Fruit fly (Drosophila melanogaster) whole organism, embryonic: ENCODE measurements around the gene CG13029.

Experiments used
- Atf6 ChIP-seq: fragments of 200-800 bp; sonication (Bioruptor generic); IDR thresholded peaks from 2 replicates; pipeline ENCODE4 v1.3.6; 2022; ENCODE audit warnings: missing biosample characterization, missing genetic modification characterization
- Bteb2 ChIP-seq: fragments of 200-800 bp; sonication (Bioruptor generic); optimal IDR thresholded peaks from 2 replicates; lab custom pipeline; 2016; ENCODE audit warnings: missing biosample characterization, missing genetic modification characterization
- CG12155 ChIP-seq: fragments of 200-800 bp; sonication (Bioruptor generic); optimal IDR thresholded peaks from 3 replicates; lab custom pipeline; 2016; ENCODE audit warnings: missing biosample characterization, missing genetic modification characterization
- CG1233 ChIP-seq: fragments of 200-800 bp; sonication (Bioruptor generic); optimal IDR thresholded peaks from 4 replicates; lab custom pipeline; 2018; ENCODE audit warnings: missing biosample characterization, mild to moderate bottlenecking, missing genetic modification characterization
- CG15601 ChIP-seq: fragments of 200-800 bp; sonication (Bioruptor generic); optimal IDR thresholded peaks from 3 replicates; lab custom pipeline; 2019; ENCODE audit warnings: missing biosample characterization, mild to moderate bottlenecking, missing genetic modification characterization, moderate library complexity
- CG1602 ChIP-seq: fragments of 200-800 bp; sonication (Bioruptor generic); optimal IDR thresholded peaks from 3 replicates; lab custom pipeline; 2016; ENCODE audit warnings: missing biosample characterization, missing genetic modification characterization
- CG1603 ChIP-seq: fragments of 200-800 bp; sonication (Bioruptor generic); optimal IDR thresholded peaks from 2 replicates; lab custom pipeline; 2019; ENCODE audit warnings: missing biosample characterization, mild to moderate bottlenecking, missing genetic modification characterization, moderate library complexity
- CG16863 ChIP-seq: fragments of 200-800 bp; sonication (Bioruptor generic); optimal IDR thresholded peaks from 3 replicates; lab custom pipeline; 2016; ENCODE audit warnings: missing biosample characterization, missing genetic modification characterization
- CG17359 ChIP-seq: fragments of 200-800 bp; sonication (Bioruptor generic); optimal IDR thresholded peaks from 3 replicates; lab custom pipeline; 2018; ENCODE audit warnings: missing biosample characterization, mild to moderate bottlenecking, missing genetic modification characterization, moderate library complexity
- CG17385 ChIP-seq: fragments of 200-800 bp; sonication (Bioruptor generic); optimal IDR thresholded peaks from 3 replicates; lab custom pipeline; 2018; ENCODE audit warnings: missing biosample characterization, mild to moderate bottlenecking, missing genetic modification characterization
- CG2116 ChIP-seq: fragments of 200-800 bp; sonication (Bioruptor generic); optimal IDR thresholded peaks from 3 replicates; lab custom pipeline; 2018; ENCODE audit warnings: missing biosample characterization, mild to moderate bottlenecking, missing genetic modification characterization
- CG30403 ChIP-seq: fragments of 200-800 bp; sonication (Bioruptor generic); optimal IDR thresholded peaks from 3 replicates; lab custom pipeline; 2016; ENCODE audit warnings: missing biosample characterization, missing genetic modification characterization
- CG3065 ChIP-seq: fragments of 200-800 bp; sonication (Bioruptor generic); optimal IDR thresholded peaks from 2 replicates; lab custom pipeline; 2016; ENCODE audit warnings: missing biosample characterization, missing genetic modification characterization
- CG3847 ChIP-seq: fragments of 200-800 bp; sonication (Bioruptor generic); IDR thresholded peaks from 2 replicates; pipeline ENCODE4 v1.3.6; 2022; ENCODE audit warnings: missing biosample characterization, missing genetic modification characterization
- CG4707 ChIP-seq: fragments of 200-800 bp; sonication (Bioruptor generic); optimal IDR thresholded peaks from 2 replicates; lab custom pipeline; 2018; ENCODE audit warnings: missing biosample characterization, mild to moderate bottlenecking, missing genetic modification characterization, moderate library complexity
- CG5180 ChIP-seq: fragments of 200-800 bp; sonication (Bioruptor generic); optimal IDR thresholded peaks from 3 replicates; lab custom pipeline; 2017; ENCODE audit warnings: missing biosample characterization, missing genetic modification characterization, mild to moderate bottlenecking, moderate library complexity, missing genetic modification reagents
- CG5953 ChIP-seq: fragments of 200-800 bp; sonication (Bioruptor generic); IDR thresholded peaks from 2 replicates; pipeline ENCODE4 v1.3.6; 2022; ENCODE audit warnings: missing biosample characterization, missing genetic modification characterization
- CG6683 ChIP-seq: fragments of 200-800 bp; sonication (Bioruptor generic); optimal IDR thresholded peaks from 2 replicates; lab custom pipeline; 2017; ENCODE audit warnings: missing biosample characterization, mild to moderate bottlenecking, missing genetic modification characterization, missing genetic modification reagents
- CG8359 ChIP-seq: fragments of 200-800 bp; sonication (Bioruptor generic); optimal IDR thresholded peaks from 2 replicates; lab custom pipeline; 2017; ENCODE audit warnings: missing biosample characterization, mild to moderate bottlenecking, missing genetic modification characterization, borderline replicate concordance
- CG9437 ChIP-seq: fragments of 200-800 bp; sonication (Bioruptor generic); optimal IDR thresholded peaks from 2 replicates; lab custom pipeline; 2018; ENCODE audit warnings: missing biosample characterization, mild to moderate bottlenecking, missing genetic modification characterization
- CTCF ChIP-seq: fragments of 200-800 bp; sonication (Bioruptor generic); optimal IDR thresholded peaks from 2 replicates; lab custom pipeline; 2017; ENCODE audit warnings: missing biosample characterization, mild to moderate bottlenecking, missing genetic modification characterization, moderate library complexity
- Dip2 ChIP-seq: fragments of 200-800 bp; sonication (Bioruptor generic); IDR thresholded peaks from 2 replicates; pipeline ENCODE4 v1.3.6; 2022; ENCODE audit warnings: missing biosample characterization, missing genetic modification characterization
- Doc3 ChIP-seq: fragments of 200-800 bp; sonication (Bioruptor generic); IDR thresholded peaks from 3 replicates; pipeline ENCODE4 v1.3.6; 2022; ENCODE audit warnings: missing biosample characterization, missing genetic modification characterization; ENCODE audit not compliant: partially characterized antibody
- Jarid2 ChIP-seq: fragments of 200-800 bp; sonication (Bioruptor generic); optimal IDR thresholded peaks from 3 replicates; lab custom pipeline; 2017; ENCODE audit warnings: mild to moderate bottlenecking, missing biosample characterization, missing genetic modification reagents, missing genetic modification characterization
- Kr ChIP-seq: fragments of 200-800 bp; sonication (Bioruptor generic); optimal IDR thresholded peaks from 2 replicates; lab custom pipeline; 2017; ENCODE audit warnings: missing biosample characterization, mild to moderate bottlenecking, missing genetic modification characterization
- Max ChIP-seq: fragments of 200-800 bp; sonication (Bioruptor generic); optimal IDR thresholded peaks from 2 replicates; lab custom pipeline; 2016; ENCODE audit warnings: missing biosample characterization, mild to moderate bottlenecking, missing genetic modification characterization
- PHDP ChIP-seq: fragments of 200-800 bp; sonication (Bioruptor generic); optimal IDR thresholded peaks from 3 replicates; lab custom pipeline; 2018; ENCODE audit warnings: missing biosample characterization, mild to moderate bottlenecking, missing genetic modification characterization, moderate library complexity
- Sox100B ChIP-seq: fragments of 200-800 bp; sonication (Bioruptor generic); optimal IDR thresholded peaks from 3 replicates; lab custom pipeline; 2018; ENCODE audit warnings: missing biosample characterization, mild to moderate bottlenecking, missing genetic modification characterization
- Taf1 ChIP-seq: fragments of 200-800 bp; sonication (Bioruptor generic); IDR thresholded peaks from 2 replicates; pipeline ENCODE4 v1.3.6; 2022; ENCODE audit warnings: missing biosample characterization, missing genetic modification characterization
- Tbp ChIP-seq: fragments of >200 bp; optimal IDR thresholded peaks from 2 replicates; lab custom pipeline; 2018; ENCODE audit warnings: missing biosample characterization, missing genetic modification characterization
- ato ChIP-seq: fragments of 200-800 bp; sonication (Bioruptor generic); IDR thresholded peaks from 2 replicates; pipeline ENCODE4 v1.3.6; 2022; ENCODE audit warnings: missing biosample characterization, missing genetic modification characterization; ENCODE audit not compliant: partially characterized antibody
- bcd ChIP-seq: fragments of 200-800 bp; sonication (Bioruptor generic); optimal IDR thresholded peaks from 2 replicates; lab custom pipeline; 2017; ENCODE audit warnings: missing biosample characterization, mild to moderate bottlenecking, missing genetic modification characterization
- bsh ChIP-seq, 2 experiments: fragments of 200-800 bp; sonication (Bioruptor generic); optimal IDR thresholded peaks; 2 replicates each; lab custom pipeline; 2017 to 2018; ENCODE audit warnings: mild to moderate bottlenecking in 2 of 2, missing biosample characterization in 2 of 2, missing genetic modification characterization in 2 of 2, moderate library complexity in 1 of 2
- cg ChIP-seq: fragments of 200-800 bp; sonication (Bioruptor generic); optimal IDR thresholded peaks from 3 replicates; lab custom pipeline; 2019; ENCODE audit warnings: missing biosample characterization, mild to moderate bottlenecking, missing genetic modification characterization, moderate library complexity
- corto ChIP-seq: fragments of 200-800 bp; sonication (Bioruptor generic); optimal IDR thresholded peaks from 2 replicates; lab custom pipeline; 2016; ENCODE audit warnings: missing biosample characterization, mild to moderate bottlenecking, missing genetic modification characterization, moderate library complexity
- da ChIP-seq: fragments of 200-800 bp; sonication (Bioruptor generic); optimal IDR thresholded peaks from 2 replicates; lab custom pipeline; 2016; ENCODE audit warnings: missing biosample characterization, missing genetic modification characterization
- danr ChIP-seq: fragments of 200-800 bp; sonication (Bioruptor generic); IDR thresholded peaks from 2 replicates; pipeline ENCODE4 v1.3.6; 2022; ENCODE audit warnings: missing biosample characterization, missing genetic modification characterization
- disco-r ChIP-seq: fragments of 200-800 bp; sonication (Bioruptor generic); optimal IDR thresholded peaks from 2 replicates; lab custom pipeline; 2016; ENCODE audit warnings: missing biosample characterization, missing genetic modification characterization
- exex ChIP-seq: fragments of 200-800 bp; sonication (Bioruptor generic); optimal IDR thresholded peaks from 4 replicates; lab custom pipeline; 2018; ENCODE audit warnings: missing biosample characterization, mild to moderate bottlenecking, missing genetic modification characterization, moderate library complexity
- her ChIP-seq: fragments of 200-800 bp; sonication (Bioruptor generic); optimal IDR thresholded peaks from 2 replicates; lab custom pipeline; 2016; ENCODE audit warnings: missing biosample characterization, missing genetic modification characterization
- ken ChIP-seq: fragments of 200-800 bp; sonication (Bioruptor generic); IDR thresholded peaks from 3 replicates; pipeline ENCODE4 v1.3.6; 2022; ENCODE audit warnings: missing biosample characterization, missing genetic modification characterization
- knrl ChIP-seq: fragments of 200-800 bp; sonication (Bioruptor generic); IDR thresholded peaks from 3 replicates; pipeline ENCODE4 v1.3.6; 2022; ENCODE audit warnings: missing biosample characterization, missing genetic modification characterization; ENCODE audit not compliant: partially characterized antibody
- peb ChIP-seq: fragments of 200-800 bp; sonication (Bioruptor generic); IDR thresholded peaks from 2 replicates; pipeline ENCODE4 v1.3.6; 2022; ENCODE audit warnings: missing biosample characterization, missing genetic modification characterization
- psq ChIP-seq: fragments of 200-800 bp; sonication (Bioruptor generic); optimal IDR thresholded peaks from 2 replicates; lab custom pipeline; 2017; ENCODE audit warnings: missing biosample characterization, missing genetic modification characterization
- ranshi ChIP-seq: fragments of 200-800 bp; sonication (Bioruptor generic); IDR thresholded peaks from 2 replicates; pipeline ENCODE4 v1.3.6; 2022; ENCODE audit warnings: missing biosample characterization, missing genetic modification characterization
- salm ChIP-seq: fragments of 200-800 bp; sonication (Bioruptor generic); optimal IDR thresholded peaks from 2 replicates; lab custom pipeline; 2018; ENCODE audit warnings: missing biosample characterization, mild to moderate bottlenecking, missing genetic modification characterization
- sd ChIP-seq: fragments of 200-800 bp; sonication (Bioruptor generic); optimal IDR thresholded peaks from 3 replicates; lab custom pipeline; 2018; ENCODE audit warnings: missing biosample characterization, mild to moderate bottlenecking, missing genetic modification characterization, moderate library complexity
- sug ChIP-seq: fragments of 200-800 bp; optimal IDR thresholded peaks from 2 replicates; lab custom pipeline; 2019; ENCODE audit warnings: missing biosample characterization, mild to moderate bottlenecking, missing genetic modification characterization, moderate library complexity
- tin ChIP-seq: fragments of 200-800 bp; sonication (Bioruptor generic); optimal IDR thresholded peaks from 3 replicates; lab custom pipeline; 2016; ENCODE audit warnings: missing biosample characterization, missing genetic modification characterization

CG13029 gene

dm6 chr3L:16853533-16854386 is 6.7 kb upstream of the CG13029 start, which contains the start of gene sina (continued):
- TF ChIP-seq CG15601 (tag; lab: Kevin White, UChicago) (peak; percentile 22), Sox100B (GFP tag; lab: Kevin White, UChicago) (no peak), Bteb2 (no peak), disco-r (GFP tag; lab: Kevin White, UChicago) (peak; percentile 26), Dip2 (GFP tag; lab: Robert Waterston, UW) (no peak), ken (GFP tag; lab: Robert Waterston, UW) (no peak), CG5180 (GFP tag; lab: Kevin White, UChicago) (no peak), CG30403 (GFP tag; lab: Kevin White, UChicago) (peak; percentile 26), Doc3 (peak; percentile 59; the same call in 1 of the 3 replicates), corto (GFP tag; lab: Kevin White, UChicago) (no peak), CG12155 (peak; percentile 7), CG17385 (no peak), CG2116 (GFP tag; lab: Kevin White, UChicago) (peak; percentile 94), Atf6 (no peak), CG1602 (GFP tag; lab: Kevin White, UChicago) (no peak), Taf1 (no peak), Jarid2 (GFP tag; lab: Kevin White, UChicago) (no peak), danr (GFP tag; lab: Robert Waterston, UW) (no peak), Tbp (no peak), salm (tag; lab: Kevin White, UChicago) (no peak), ato (peak; percentile 90), sd (tag; lab: Kevin White, UChicago) (no peak), CG1603 (tag; lab: Kevin White, UChicago) (peak; percentile 97), Max (GFP tag; lab: Kevin White, UChicago) (no peak), CG8359 (GFP tag; lab: Kevin White, UChicago) (no peak), CG5953 (no peak), CG1233 (GFP tag; lab: Kevin White, UChicago) (no peak), ranshi (GFP tag; lab: Robert Waterston, UW) (no peak), CG3065 (GFP tag; lab: Kevin White, UChicago) (no peak), CG4707 (GFP tag; lab: Kevin White, UChicago) (no peak), PHDP (tag; lab: Kevin White, UChicago) (peak; percentile 7), CG17359 (no peak), psq (GFP tag; lab: Kevin White, UChicago) (no peak), da (GFP tag; lab: Kevin White, UChicago) (no peak), her (GFP tag; lab: Kevin White, UChicago) (no peak), CG3847 (GFP tag; lab: Robert Waterston, UW) (peak; percentile 20; the same call in 1 of the 2 replicates), exex (tag; lab: Kevin White, UChicago) (no peak), tin (GFP tag; lab: Kevin White, UChicago) (peak; percentile 7), bsh (GFP tag; optimal IDR thresholded peaks at IDR 0.05; lab: Kevin White, UChicago) (no peak), CTCF (GFP tag; lab: Kevin White, UChicago) (peak; percentile 42), peb (GFP tag; lab: Robert Waterston, UW) (no peak), cg (GFP tag; lab: Kevin White, UChicago) (no peak), CG6683 (GFP tag; lab: Kevin White, UChicago) (no peak), knrl (peak; percentile 60), Kr (GFP tag; lab: Kevin White, UChicago) (no peak), bcd (GFP tag; lab: Kevin White, UChicago) (no peak), CG9437 (GFP tag; lab: Kevin White, UChicago) (no peak), CG16863 (GFP tag; lab: Kevin White, UChicago) (no peak), sug (tag; lab: Kevin White, UChicago) (peak; percentile 34)
